Worm (Caenorhabditis elegans) whole organism, L3 larva: ENCODE data around the gene npr-25.

Source experiments
- nhr-11 ChIP-seq: fragments of 150-350 bp; optimal IDR thresholded peaks from 2 replicates; lab custom pipeline; 2014; ENCODE audit warnings: missing biosample characterization, missing genetic modification characterization
- nhr-237 ChIP-seq: fragments of 150-350 bp; optimal IDR thresholded peaks from 2 replicates; lab custom pipeline; 2014; ENCODE audit warnings: missing biosample characterization, missing genetic modification characterization

ce11 chrV:11383032-11383431 lies 30.2 kb upstream of the npr-25 start, which contains the start of gene F55C10.5:
- TF ChIP-seq nhr-237 (no peak), nhr-11 (no peak)
